Worm (Caenorhabditis elegans) whole organism, L1 larva: ENCODE measurements around the gene ZC155.4.
A peak's percentile ranks its signal among the peaks of the same experiment; 100 is the strongest.

Experiments
- C04F5.9 ChIP-seq: sonication (generic microtip); optimal IDR thresholded peaks from 2 replicates; lab custom pipeline; 2016; ENCODE audit warnings: missing genetic modification characterization, missing compliant biosample characterization
- F16B12.6 ChIP-seq: fragments of 150-350 bp; optimal IDR thresholded peaks from 2 replicates; lab custom pipeline; 2014; ENCODE audit warnings: missing biosample characterization, missing genetic modification characterization
- ama-1 ChIP-seq: fragments of 150-350 bp; optimal IDR thresholded peaks from 2 replicates; lab custom pipeline; 2014
- blmp-1 ChIP-seq: fragments of 150-350 bp; optimal IDR thresholded peaks from 2 replicates; lab custom pipeline; 2014; ENCODE audit warnings: missing biosample characterization, missing genetic modification characterization
- ceh-82 ChIP-seq, 3 experiments: fragments of 150-350 bp in 1 of 3; sonication (generic microtip) in 2 of 3; optimal IDR thresholded peaks; 2 replicates each; lab custom pipeline; 2014 to 2017; ENCODE audit warnings: missing biosample characterization in 3 of 3, missing genetic modification characterization in 3 of 3
- ceh-88 ChIP-seq: fragments of 200-800 bp; sonication (Bioruptor generic); IDR thresholded peaks from 2 replicates; pipeline ENCODE4 v1.3.6; 2022; ENCODE audit warnings: missing genetic modification characterization, missing compliant biosample characterization
- dpl-1 ChIP-seq, 3 experiments: fragments of 150-350 bp in 2 of 3; sonication (generic microtip) in 1 of 3; optimal IDR thresholded peaks; 2 replicates each; lab custom pipeline; 2014 to 2017; ENCODE audit warnings: missing biosample characterization in 3 of 3, missing genetic modification characterization in 3 of 3, missing genetic modification reagents in 3 of 3
- dsc-1 ChIP-seq: sonication (generic microtip); optimal IDR thresholded peaks from 2 replicates; lab custom pipeline; 2016; ENCODE audit warnings: mild to moderate bottlenecking, missing genetic modification characterization, missing compliant biosample characterization
- efl-1 ChIP-seq, 4 experiments: fragments of 150-350 bp; optimal IDR thresholded peaks in 3 of 4; peaks in 1 of 4; 1 replicate in 1 of 4; 2 replicates in 3 of 4; lab custom pipeline; 2014; ENCODE audit warnings: missing biosample characterization in 2 of 4, missing genetic modification characterization in 2 of 4, missing genetic modification reagents in 2 of 4
- efl-3 ChIP-seq: fragments of 200-800 bp; sonication (Bioruptor generic); optimal IDR thresholded peaks from 2 replicates; lab custom pipeline; 2018; ENCODE audit warnings: mild to moderate bottlenecking, missing genetic modification characterization, missing compliant biosample characterization
- egl-13 ChIP-seq: sonication (generic microtip); optimal IDR thresholded peaks from 2 replicates; lab custom pipeline; 2016; ENCODE audit warnings: missing genotype, missing genetic modification reagents, missing genetic modification characterization, missing compliant biosample characterization
- egl-27 ChIP-seq, 2 experiments: fragments of 150-350 bp in 1 of 2; sonication (generic microtip); optimal IDR thresholded peaks; 3 replicates each; lab custom pipeline; 2017 to 2018; ENCODE audit warnings: missing biosample characterization in 2 of 2, missing genetic modification characterization in 2 of 2, missing genetic modification reagents in 2 of 2
- elt-3 ChIP-seq, 6 experiments: fragments of 150-350 bp in 1 of 6; sonication (generic microtip); optimal IDR thresholded peaks; 2 replicates each; lab custom pipeline; 2017 to 2018; ENCODE audit warnings: missing biosample characterization in 6 of 6, missing genetic modification characterization in 6 of 6, inconsistent platforms in 1 of 6
- ets-5 ChIP-seq: fragments of 200-800 bp; sonication (Bioruptor generic); IDR thresholded peaks from 2 replicates; pipeline ENCODE4 v1.3.6; 2022; ENCODE audit warnings: missing genetic modification characterization, missing compliant biosample characterization
- hlh-4 ChIP-seq: sonication (generic microtip); optimal IDR thresholded peaks from 2 replicates; lab custom pipeline; 2016; ENCODE audit warnings: mild to moderate bottlenecking, missing genetic modification characterization, missing compliant biosample characterization
- hpl-2 ChIP-seq: fragments of 150-350 bp; optimal IDR thresholded peaks from 2 replicates; lab custom pipeline; 2014; ENCODE audit warnings: missing biosample characterization, missing genetic modification reagents, missing genetic modification characterization
- irx-1 ChIP-seq: sonication (generic microtip); optimal IDR thresholded peaks from 2 replicates; lab custom pipeline; 2016; ENCODE audit warnings: missing genetic modification characterization, missing compliant biosample characterization
- lin-13 ChIP-seq: fragments of 150-350 bp; optimal IDR thresholded peaks from 2 replicates; lab custom pipeline; 2014; ENCODE audit warnings: missing biosample characterization, missing genetic modification reagents, missing genetic modification characterization
- lin-35 ChIP-seq, 2 experiments: fragments of 150-350 bp; optimal IDR thresholded peaks; 2 replicates each; lab custom pipeline; 2014; ENCODE audit warnings: missing biosample characterization in 2 of 2, missing genetic modification characterization in 2 of 2, missing genetic modification reagents in 2 of 2
- lir-3 ChIP-seq: sonication (generic microtip); optimal IDR thresholded peaks from 2 replicates; lab custom pipeline; 2016; ENCODE audit warnings: mild to moderate bottlenecking, missing genetic modification characterization, moderate library complexity, missing compliant biosample characterization; ENCODE audit not compliant: poor library complexity
- lsy-2 ChIP-seq, 2 experiments: fragments of 150-350 bp; optimal IDR thresholded peaks; 2 replicates each; lab custom pipeline; 2014; ENCODE audit warnings: missing biosample characterization in 2 of 2, missing genetic modification characterization in 2 of 2
- mab-9 ChIP-seq: fragments of 200-800 bp; sonication (Bioruptor generic); IDR thresholded peaks from 2 replicates; pipeline ENCODE4 v1.3.6; 2022; ENCODE audit warnings: missing genetic modification reagents, missing genetic modification characterization, missing compliant biosample characterization
- nhr-76 ChIP-seq: sonication (generic microtip); optimal IDR thresholded peaks from 2 replicates; lab custom pipeline; 2017; ENCODE audit warnings: missing biosample characterization, missing genetic modification characterization
- nhr-77 ChIP-seq: fragments of 150-350 bp; optimal IDR thresholded peaks from 2 replicates; lab custom pipeline; 2014; ENCODE audit warnings: missing biosample characterization, missing genetic modification characterization
- rnt-1 ChIP-seq: sonication (generic microtip); optimal IDR thresholded peaks from 2 replicates; lab custom pipeline; 2016; ENCODE audit warnings: mild to moderate bottlenecking, missing genetic modification characterization, moderate library complexity, missing compliant biosample characterization
- sox-4 ChIP-seq: sonication (generic microtip); optimal IDR thresholded peaks from 2 replicates; lab custom pipeline; 2016; ENCODE audit warnings: missing genetic modification characterization, missing compliant biosample characterization
- unc-130 ChIP-seq: fragments of 150-350 bp; optimal IDR thresholded peaks from 2 replicates; lab custom pipeline; 2017; ENCODE audit warnings: missing biosample characterization, missing genetic modification characterization, inconsistent platforms
- unc-30 ChIP-seq: sonication (generic microtip); optimal IDR thresholded peaks from 2 replicates; lab custom pipeline; 2017; ENCODE audit warnings: missing biosample characterization, missing genetic modification characterization
- unc-86 ChIP-seq: sonication (generic microtip); optimal IDR thresholded peaks from 2 replicates; lab custom pipeline; 2016; ENCODE audit warnings: missing genetic modification characterization, missing compliant biosample characterization
- vab-15 ChIP-seq: sonication (generic microtip); optimal IDR thresholded peaks from 2 replicates; lab custom pipeline; 2017; ENCODE audit warnings: missing genotype, mild to moderate bottlenecking, missing genetic modification characterization, missing compliant biosample characterization
- zag-1 ChIP-seq: fragments of 150-350 bp; optimal IDR thresholded peaks from 2 replicates; lab custom pipeline; 2014; ENCODE audit warnings: missing biosample characterization, missing genetic modification characterization
- ztf-4 ChIP-seq: fragments of 150-350 bp; optimal IDR thresholded peaks from 2 replicates; lab custom pipeline; 2014; ENCODE audit warnings: missing biosample characterization, missing genetic modification characterization

Gene ZC155.4

ce11 chrIII:5258918-5259317 lies 43.6 kb upstream of the ZC155.4 start, which contains the start of gene gop-2:
TSS of gene gop-2 (plus strand) at chrIII:5259023.
- TF ChIP-seq lir-3 (tag; lab: Kevin White, UChicago) (no peak), ama-1 (no peak), hlh-4 (tag; lab: Kevin White, UChicago) (no peak), rnt-1 (tag; lab: Kevin White, UChicago) (no peak), lin-13 (GFP tag; lab: Kevin White, UChicago) (no peak), nhr-76 (tag; lab: Kevin White, UChicago) (no peak), blmp-1 (no peak)

ce11 chrIII:5254108-5254507 lies 38.8 kb upstream of the ZC155.4 start, which contains the start of the genes sumv-1 and gop-1:
TSS of gene sumv-1 (minus strand) at chrIII:5254187.
TSS of gene gop-1 (plus strand) at chrIII:5254438.
- TF ChIP-seq vab-15 (tag; lab: Kevin White, UChicago), result no peak
- TF ChIP-seq nhr-77 (tag; lab: Kevin White, UChicago), result no peak
- TF ChIP-seq lin-13 (GFP tag; lab: Kevin White, UChicago), result no peak
- no peak for TF ChIP-seq efl-1 (optimal IDR thresholded peaks at IDR 0.05; lab: Kevin White, UChicago)
- peak; percentile 2 to 81 for TF ChIP-seq efl-1 (GFP tag; optimal IDR thresholded peaks at IDR 0.05 in 1 of 2; lab: Kevin White, UChicago)
- no peak for TF ChIP-seq ceh-82 (tag; optimal IDR thresholded peaks at IDR 0.05; lab: Kevin White, UChicago)
- no peak for TF ChIP-seq elt-3 (tag; optimal IDR thresholded peaks at IDR 0.05; lab: Kevin White, UChicago)
- no peak for TF ChIP-seq ets-5
- no peak for TF ChIP-seq zag-1 (tag; lab: Kevin White, UChicago)
- TF ChIP-seq C04F5.9 (tag; lab: Kevin White, UChicago), result no peak
- no peak for TF ChIP-seq ceh-88 (GFP tag; lab: Robert Waterston, UW)
- TF ChIP-seq lir-3 (tag; lab: Kevin White, UChicago), result no peak
- no peak for TF ChIP-seq unc-130 (tag; lab: Kevin White, UChicago)
- peak in 1 of 3 experiments; percentile 14 for TF ChIP-seq dpl-1 (GFP tag; optimal IDR thresholded peaks at IDR 0.05; lab: Kevin White, UChicago)
- no peak for TF ChIP-seq efl-3 (GFP tag; lab: Kevin White, UChicago)
- TF ChIP-seq irx-1, result no peak
- peak; percentile 3 to 11 for TF ChIP-seq lin-35 (GFP tag; optimal IDR thresholded peaks at IDR 0.05; lab: Kevin White, UChicago)
- no peak for TF ChIP-seq egl-13 (tag; lab: Kevin White, UChicago)
- no peak for TF ChIP-seq unc-86 (tag; lab: Kevin White, UChicago)
- TF ChIP-seq, all 84 proteins: peak for 3

ce11 chrIII:5248706-5249105 lies 33.4 kb upstream of the ZC155.4 start:
- TF ChIP-seq C04F5.9 (tag; lab: Kevin White, UChicago) (no peak), lin-35 (GFP tag; optimal IDR thresholded peaks at IDR 0.05; lab: Kevin White, UChicago) (no peak), dsc-1 (peak; percentile 48), efl-1 (optimal IDR thresholded peaks at IDR 0.05; lab: Kevin White, UChicago) (no peak), efl-1 (GFP tag; optimal IDR thresholded peaks at IDR 0.05 in 1 of 2; lab: Kevin White, UChicago) (peak in 1 of 2 experiments; percentile 29)

DNA sequence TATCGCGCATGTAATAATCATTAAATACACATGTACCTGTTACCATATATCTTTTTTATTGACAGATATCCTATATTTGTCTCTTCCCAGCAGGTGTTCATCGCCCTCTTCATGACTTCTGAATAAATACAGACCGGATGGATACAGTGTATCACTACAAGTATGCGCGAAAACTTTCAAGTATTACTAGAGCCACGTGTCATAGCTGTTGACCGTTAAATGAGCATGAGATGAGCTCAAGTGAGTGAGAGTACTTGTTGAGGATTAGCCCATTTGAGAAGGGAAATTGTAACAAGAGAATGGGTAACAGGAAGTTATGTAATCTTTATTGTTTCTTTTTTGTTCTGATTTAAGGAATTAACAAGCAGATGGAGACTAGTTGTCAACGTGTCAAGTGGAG lies 29.8 kb upstream of the ZC155.4 start:
- TF ChIP-seq egl-27 (tag; optimal IDR thresholded peaks at IDR 0.05; lab: Kevin White, UChicago), result no peak
- TF ChIP-seq hlh-4 (tag; lab: Kevin White, UChicago), result no peak
- TF ChIP-seq hpl-2, result no peak
- TF ChIP-seq sox-4, result no peak
- TF ChIP-seq ztf-4, result no peak
- no peak for TF ChIP-seq lsy-2 (tag; optimal IDR thresholded peaks at IDR 0.05; lab: Kevin White, UChicago)

ce11 chrIII:5244539-5244938 lies 29.3 kb upstream of the ZC155.4 start, which contains the start of gene cnd-1:
TSS of gene cnd-1 (minus strand) at chrIII:5244639.
- no peak for TF ChIP-seq egl-27 (tag; optimal IDR thresholded peaks at IDR 0.05; lab: Kevin White, UChicago)
- TF ChIP-seq mab-9 (GFP tag; lab: Robert Waterston, UW), result no peak
- TF ChIP-seq unc-30 (tag; lab: Kevin White, UChicago), result no peak
- TF ChIP-seq F16B12.6 (tag; lab: Kevin White, UChicago), result no peak
- TF ChIP-seq, all 84 proteins: peak for 0
